Fruit fly (Drosophila melanogaster) Kc167 (cell line): ENCODE results near the gene CG31140.

Experiments
- Myc ChIP-seq: fragments of >200 bp; optimal IDR thresholded peaks from 2 replicates; lab custom pipeline; 2017; ENCODE audit warnings: missing external identifiers
- Sin3A ChIP-seq: fragments of >200 bp; optimal IDR thresholded peaks from 2 replicates; lab custom pipeline; 2018; ENCODE audit warnings: missing external identifiers
- h ChIP-seq: fragments of >200 bp; optimal IDR thresholded peaks from 3 replicates; lab custom pipeline; 2018; ENCODE audit warnings: missing external identifiers
- insv ChIP-seq: fragments of >200 bp; optimal IDR thresholded peaks from 3 replicates; lab custom pipeline; 2018; ENCODE audit warnings: missing external identifiers
- psq ChIP-seq: fragments of >200 bp; optimal IDR thresholded peaks from 2 replicates; lab custom pipeline; 2017; ENCODE audit warnings: missing external identifiers
- ttk ChIP-seq: sonication (Bioruptor generic); optimal IDR thresholded peaks from 2 replicates; lab custom pipeline; 2017; ENCODE audit warnings: missing external identifiers

The CG31140 gene

dm6 chr3R:23942965-23943413, 20.0 kb upstream of the CG31140 start, which contains the start of gene Gdh:
TSS of gene Gdh (minus strand) at chr3R:23943101.
- TF ChIP-seq Myc (lab: Kevin White, UChicago) = no peak
- TF ChIP-seq psq (lab: Kevin White, UChicago) = no peak
- TF ChIP-seq ttk (lab: Kevin White, UChicago) = no peak
- no peak for TF ChIP-seq Sin3A (lab: Kevin White, UChicago)
- TF ChIP-seq insv = no peak
- TF ChIP-seq h = no peak

dm6 chr3R:23943843-23944356, 19.1 kb upstream of the CG31140 start:
- TF ChIP-seq psq (lab: Kevin White, UChicago) = no peak
- no peak for TF ChIP-seq ttk (lab: Kevin White, UChicago)

- TF ChIP-seq psq (lab: Kevin White, UChicago) (no peak), ttk (lab: Kevin White, UChicago) (no peak), insv (no peak), h (no peak), Sin3A (lab: Kevin White, UChicago) (no peak), Myc (lab: Kevin White, UChicago) (no peak)
Measured at dm6 chr3R:23947002-23947401, 16.0 kb upstream of the CG31140 start.

- TF ChIP-seq insv = no peak
- no peak for TF ChIP-seq h
- TF ChIP-seq Myc (lab: Kevin White, UChicago) = no peak
- TF ChIP-seq psq (lab: Kevin White, UChicago) = no peak
- no peak for TF ChIP-seq ttk (lab: Kevin White, UChicago)
- TF ChIP-seq Sin3A (lab: Kevin White, UChicago) = no peak
Measured at dm6 chr3R:23948324-23948465, 14.8 kb upstream of the CG31140 start, which contains the start of gene CG12268. TSS of gene CG12268 (minus strand) at chr3R:23948424.

dm6 chr3R:23948466-23949413, 14.2 kb upstream of the CG31140 start:
- no peak for TF ChIP-seq Myc (lab: Kevin White, UChicago)
- TF ChIP-seq h = no peak
- TF ChIP-seq Sin3A (lab: Kevin White, UChicago) = no peak
- no peak for TF ChIP-seq insv
- no peak for TF ChIP-seq psq (lab: Kevin White, UChicago)
- no peak for TF ChIP-seq ttk (lab: Kevin White, UChicago)

dm6 chr3R:23955380-23955779, 7.6 kb upstream of the CG31140 start:
- TF ChIP-seq ttk (lab: Kevin White, UChicago) (no peak), h (no peak), Myc (lab: Kevin White, UChicago) (no peak), Sin3A (lab: Kevin White, UChicago) (no peak), insv (no peak), psq (lab: Kevin White, UChicago) (no peak)

dm6 chr3R:23958091-23958838, 4.7 kb upstream of the CG31140 start, which contains the start of the genes GluProRS and AP-1sigma:
TSS of gene GluProRS (minus strand) at chr3R:23958391.
TSS of gene AP-1sigma (plus strand) at chr3R:23958651.
- TF ChIP-seq Sin3A (lab: Kevin White, UChicago) = no peak
- no peak for TF ChIP-seq Myc (lab: Kevin White, UChicago)
- no peak for TF ChIP-seq psq (lab: Kevin White, UChicago)
- TF ChIP-seq insv = no peak
- TF ChIP-seq h = no peak
- no peak for TF ChIP-seq ttk (lab: Kevin White, UChicago)

dm6 chr3R:23960865-23961264, 2.1 kb upstream of the CG31140 start:
- no peak for TF ChIP-seq ttk (lab: Kevin White, UChicago)
- TF ChIP-seq h = no peak
- no peak for TF ChIP-seq psq (lab: Kevin White, UChicago)
- TF ChIP-seq Myc (lab: Kevin White, UChicago) = no peak
- no peak for TF ChIP-seq Sin3A (lab: Kevin White, UChicago)
- no peak for TF ChIP-seq insv

- TF ChIP-seq Myc (lab: Kevin White, UChicago) (no peak), ttk (lab: Kevin White, UChicago) (no peak), h (no peak), psq (lab: Kevin White, UChicago) (no peak), insv (no peak), Sin3A (lab: Kevin White, UChicago) (no peak)
Measured at dm6 chr3R:23964913-23965718, 2.1 kb downstream of the CG31140 start.

dm6 chr3R:23969449-23969848, 6.5 kb downstream of the CG31140 start:
- TF ChIP-seq h (no peak), Sin3A (lab: Kevin White, UChicago) (no peak), ttk (lab: Kevin White, UChicago) (no peak), psq (lab: Kevin White, UChicago) (no peak), Myc (lab: Kevin White, UChicago) (no peak), insv (no peak)

dm6 chr3R:23971208-23971607, 8.2 kb downstream of the CG31140 start:
- no peak for TF ChIP-seq insv
- no peak for TF ChIP-seq Myc (lab: Kevin White, UChicago)
- no peak for TF ChIP-seq psq (lab: Kevin White, UChicago)
- TF ChIP-seq ttk (lab: Kevin White, UChicago) = no peak
- TF ChIP-seq Sin3A (lab: Kevin White, UChicago) = no peak
- TF ChIP-seq h = no peak
